Worm (Caenorhabditis elegans) whole organism, L2 larva: ENCODE data around the gene srh-288.

Experiments
- C34F6.9 ChIP-seq: fragments of 150-350 bp; optimal IDR thresholded peaks from 2 replicates; lab custom pipeline; 2014; ENCODE audit warnings: missing biosample characterization, missing genetic modification characterization
- F13H6.1 ChIP-seq: sonication (generic microtip); optimal IDR thresholded peaks from 2 replicates; lab custom pipeline; 2016; ENCODE audit warnings: missing genetic modification characterization, missing compliant biosample characterization
- R02D3.7 ChIP-seq: fragments of 150-350 bp; optimal IDR thresholded peaks from 2 replicates; lab custom pipeline; 2014; ENCODE audit warnings: missing biosample characterization, missing genetic modification characterization
- Y55F3AM.14 ChIP-seq: fragments of 200-800 bp; sonication (Bioruptor generic); optimal IDR thresholded peaks from 2 replicates; lab custom pipeline; 2018; ENCODE audit warnings: mild to moderate bottlenecking, missing genetic modification characterization, missing compliant biosample characterization
- ZK546.5 ChIP-seq: sonication (generic microtip); optimal IDR thresholded peaks from 2 replicates; lab custom pipeline; 2017; ENCODE audit warnings: missing biosample characterization, missing genetic modification characterization
- alr-1 ChIP-seq: fragments of 150-350 bp; optimal IDR thresholded peaks from 2 replicates; lab custom pipeline; 2014; ENCODE audit warnings: missing biosample characterization, missing genetic modification characterization
- aly-2 ChIP-seq: fragments of 150-350 bp; optimal IDR thresholded peaks from 2 replicates; lab custom pipeline; 2014; ENCODE audit warnings: missing biosample characterization, missing genetic modification characterization
- ama-1 ChIP-seq: fragments of 150-350 bp; optimal IDR thresholded peaks from 2 replicates; lab custom pipeline; 2018; ENCODE audit warnings: inconsistent platforms
- blmp-1 ChIP-seq: sonication (generic microtip); optimal IDR thresholded peaks from 2 replicates; lab custom pipeline; 2017; ENCODE audit warnings: missing genetic modification characterization, mild to moderate bottlenecking, missing compliant biosample characterization, antibody characterized with exemption, moderate library complexity; ENCODE audit not compliant: insufficient read depth
- ceh-16 ChIP-seq: fragments of 150-350 bp; optimal IDR thresholded peaks from 2 replicates; lab custom pipeline; 2014; ENCODE audit warnings: missing biosample characterization, missing genetic modification characterization
- ceh-82 ChIP-seq: fragments of 150-350 bp; optimal IDR thresholded peaks from 2 replicates; lab custom pipeline; 2014; ENCODE audit warnings: missing biosample characterization, missing genetic modification characterization
- crh-2 ChIP-seq: sonication (generic microtip); optimal IDR thresholded peaks from 2 replicates; lab custom pipeline; 2017; ENCODE audit warnings: missing biosample characterization, missing genetic modification characterization
- egl-27 ChIP-seq: sonication (generic microtip); optimal IDR thresholded peaks from 3 replicates; lab custom pipeline; 2017; ENCODE audit warnings: missing biosample characterization, missing genetic modification reagents, missing genetic modification characterization
- elt-1 ChIP-seq: fragments of 150-350 bp; optimal IDR thresholded peaks from 2 replicates; lab custom pipeline; 2014; ENCODE audit warnings: missing biosample characterization, missing genetic modification characterization
- elt-3 ChIP-seq: sonication (generic microtip); optimal IDR thresholded peaks from 2 replicates; lab custom pipeline; 2017; ENCODE audit warnings: missing biosample characterization, missing genetic modification characterization
- fos-1 ChIP-seq: fragments of 150-350 bp; optimal IDR thresholded peaks from 2 replicates; lab custom pipeline; 2014; ENCODE audit warnings: missing biosample characterization, missing genetic modification characterization
- lin-13 ChIP-seq: fragments of 150-350 bp; optimal IDR thresholded peaks from 2 replicates; lab custom pipeline; 2014; ENCODE audit warnings: missing biosample characterization, missing genetic modification reagents, missing genetic modification characterization
- lin-39 ChIP-seq: fragments of 150-350 bp; optimal IDR thresholded peaks from 2 replicates; lab custom pipeline; 2014; ENCODE audit warnings: missing biosample characterization, missing genetic modification reagents, missing genetic modification characterization
- lsy-2 ChIP-seq, 2 experiments: fragments of 150-350 bp in 1 of 2; sonication (generic microtip) in 1 of 2; optimal IDR thresholded peaks; 2 replicates each; lab custom pipeline; 2014 to 2017; ENCODE audit warnings: missing biosample characterization in 2 of 2, missing genetic modification characterization in 2 of 2
- mab-5 ChIP-seq: fragments of 150-350 bp; optimal IDR thresholded peaks from 2 replicates; lab custom pipeline; 2014; ENCODE audit warnings: missing biosample characterization, missing genetic modification characterization
- mbf-1 ChIP-seq: sonication (generic microtip); optimal IDR thresholded peaks from 2 replicates; lab custom pipeline; 2017; ENCODE audit warnings: missing biosample characterization, missing genetic modification characterization
- mdl-1 ChIP-seq, 2 experiments: fragments of 150-350 bp in 1 of 2; sonication (generic microtip) in 1 of 2; optimal IDR thresholded peaks; 2 replicates each; lab custom pipeline; 2017; ENCODE audit warnings: missing biosample characterization in 2 of 2, missing genetic modification characterization in 2 of 2
- nhr-11 ChIP-seq: fragments of 150-350 bp; optimal IDR thresholded peaks from 2 replicates; lab custom pipeline; 2014; ENCODE audit warnings: missing biosample characterization, missing genetic modification characterization
- nhr-12 ChIP-seq: fragments of 150-350 bp; optimal IDR thresholded peaks from 2 replicates; lab custom pipeline; 2014; ENCODE audit warnings: missing biosample characterization, missing genetic modification characterization
- nhr-129 ChIP-seq: fragments of 150-350 bp; optimal IDR thresholded peaks from 2 replicates; lab custom pipeline; 2014; ENCODE audit warnings: missing biosample characterization, missing genetic modification characterization
- nhr-21 ChIP-seq: fragments of 150-350 bp; optimal IDR thresholded peaks from 2 replicates; lab custom pipeline; 2014; ENCODE audit warnings: missing biosample characterization, missing genetic modification characterization
- nhr-237 ChIP-seq: fragments of 150-350 bp; optimal IDR thresholded peaks from 2 replicates; lab custom pipeline; 2014; ENCODE audit warnings: missing biosample characterization, missing genetic modification characterization
- nhr-25 ChIP-seq: fragments of 150-350 bp; sonication (generic microtip); optimal IDR thresholded peaks from 3 replicates; lab custom pipeline; 2014; ENCODE audit warnings: missing biosample characterization, missing genetic modification characterization
- nhr-6 ChIP-seq: fragments of 150-350 bp; optimal IDR thresholded peaks from 2 replicates; lab custom pipeline; 2014; ENCODE audit warnings: missing biosample characterization, missing genetic modification characterization
- nhr-77 ChIP-seq: fragments of 150-350 bp; optimal IDR thresholded peaks from 2 replicates; lab custom pipeline; 2014; ENCODE audit warnings: missing biosample characterization, missing genetic modification characterization
- peb-1 ChIP-seq: fragments of 150-350 bp; optimal IDR thresholded peaks from 2 replicates; lab custom pipeline; 2014; ENCODE audit warnings: missing biosample characterization, missing genetic modification characterization
- sem-4 ChIP-seq: fragments of 150-350 bp; optimal IDR thresholded peaks from 2 replicates; lab custom pipeline; 2014; ENCODE audit warnings: missing biosample characterization, missing genetic modification reagents, missing genetic modification characterization
- skn-1 ChIP-seq: sonication (generic microtip); optimal IDR thresholded peaks from 2 replicates; lab custom pipeline; 2017; ENCODE audit warnings: missing biosample characterization, missing genetic modification characterization
- sma-3 ChIP-seq: sonication (generic microtip); optimal IDR thresholded peaks from 2 replicates; lab custom pipeline; 2016; ENCODE audit warnings: missing genetic modification reagents, missing genetic modification characterization, missing compliant biosample characterization
- sma-9 ChIP-seq, 2 experiments: fragments of 150-350 bp in 1 of 2; sonication (generic microtip) in 1 of 2; optimal IDR thresholded peaks; 2 replicates each; lab custom pipeline; 2014 to 2016; ENCODE audit warnings: missing genetic modification characterization in 2 of 2, mild to moderate bottlenecking in 1 of 2, missing biosample characterization in 1 of 2, missing compliant biosample characterization in 1 of 2, missing genetic modification reagents in 1 of 2, moderate library complexity in 1 of 2
- snpc-4 ChIP-seq: fragments of 150-350 bp; optimal IDR thresholded peaks from 2 replicates; lab custom pipeline; 2014; ENCODE audit warnings: missing biosample characterization, missing genetic modification characterization
- unc-39 ChIP-seq: fragments of 150-350 bp; optimal IDR thresholded peaks from 2 replicates; lab custom pipeline; 2014; ENCODE audit warnings: missing biosample characterization, missing genetic modification characterization
- unc-55 ChIP-seq: fragments of 150-350 bp; sonication (generic microtip); optimal IDR thresholded peaks from 3 replicates; lab custom pipeline; 2014; ENCODE audit warnings: missing biosample characterization, missing genetic modification reagents, missing genetic modification characterization
- unc-62 ChIP-seq: fragments of 150-350 bp; optimal IDR thresholded peaks from 2 replicates; lab custom pipeline; 2014; ENCODE audit warnings: missing biosample characterization, missing genetic modification reagents, missing genetic modification characterization
- ztf-11 ChIP-seq: sonication (generic microtip); optimal IDR thresholded peaks from 2 replicates; lab custom pipeline; 2017; ENCODE audit warnings: missing biosample characterization, missing genetic modification characterization
- ztf-4 ChIP-seq: fragments of 150-350 bp; optimal IDR thresholded peaks from 2 replicates; lab custom pipeline; 2014; ENCODE audit warnings: missing biosample characterization, missing genetic modification characterization

srh-288 gene

DNA sequence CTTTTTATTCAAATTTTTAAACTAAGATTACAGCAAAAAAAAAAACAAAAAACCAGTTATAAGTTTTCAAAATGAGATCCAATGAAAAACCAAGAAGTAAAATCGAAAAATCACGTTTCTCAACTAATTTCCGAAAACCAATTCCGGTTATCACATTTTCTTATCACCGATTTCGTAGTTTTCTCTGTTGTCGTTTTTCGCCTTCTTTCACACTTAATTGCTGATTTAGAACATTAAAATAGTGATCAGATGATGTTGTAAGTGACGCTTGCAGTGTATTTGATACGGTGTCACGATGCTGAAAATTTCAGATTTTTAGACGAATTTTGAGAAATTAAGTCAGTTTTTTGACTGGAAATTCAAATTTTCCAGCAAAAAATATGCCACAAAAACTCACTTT, 15.3 kb downstream of the srh-288 start:
- no peak for TF ChIP-seq snpc-4 (tag; lab: Kevin White, UChicago)
- TF ChIP-seq nhr-129 (tag; lab: Kevin White, UChicago) = peak; percentile 19
- no peak for TF ChIP-seq blmp-1 (tag; lab: Kevin White, UChicago)
- TF ChIP-seq sma-3 = no peak
- TF ChIP-seq fos-1 (tag; lab: Kevin White, UChicago) = peak; percentile 50
- TF ChIP-seq crh-2 (tag; lab: Kevin White, UChicago) = peak; percentile 2
- TF ChIP-seq peb-1 = no peak
- TF ChIP-seq unc-55 = no peak
- no peak for TF ChIP-seq ceh-82 (tag; lab: Kevin White, UChicago)
- TF ChIP-seq nhr-25 (tag; lab: Kevin White, UChicago) = no peak
- no peak for TF ChIP-seq mab-5 (tag; lab: Kevin White, UChicago)
- TF ChIP-seq unc-39 = no peak
- TF ChIP-seq nhr-11 = no peak
- no peak for TF ChIP-seq ama-1 (lab: Kevin White, UChicago)
- no peak for TF ChIP-seq nhr-12
- no peak for TF ChIP-seq unc-62 (GFP tag; lab: Kevin White, UChicago)
- no peak for TF ChIP-seq sma-9 (GFP tag; optimal IDR thresholded peaks at IDR 0.05; lab: Kevin White, UChicago)
- no peak for TF ChIP-seq sma-9 (tag; optimal IDR thresholded peaks at IDR 0.05; lab: Kevin White, UChicago)

- TF ChIP-seq nhr-237 (tag; lab: Kevin White, UChicago) (no peak), snpc-4 (tag; lab: Kevin White, UChicago) (no peak), skn-1 (tag; lab: Kevin White, UChicago) (no peak), nhr-77 (tag; lab: Kevin White, UChicago) (no peak), nhr-25 (tag; lab: Kevin White, UChicago) (no peak), blmp-1 (tag; lab: Kevin White, UChicago) (no peak), peb-1 (no peak), elt-3 (tag; lab: Kevin White, UChicago) (no peak), nhr-6 (tag; lab: Kevin White, UChicago) (no peak), sma-9 (GFP tag; optimal IDR thresholded peaks at IDR 0.05; lab: Kevin White, UChicago) (no peak), sma-9 (tag; optimal IDR thresholded peaks at IDR 0.05; lab: Kevin White, UChicago) (no peak), ceh-16 (no peak)
Measured at ce11 chrV:17777624-17778023, 17.9 kb downstream of the srh-288 start, which contains the start of gene C47A10.12. C47A10.12 (plus strand) TSS chrV:17777924.

- TF ChIP-seq C34F6.9 (no peak), R02D3.7 (tag; lab: Kevin White, UChicago) (no peak), mbf-1 (tag; lab: Kevin White, UChicago) (no peak), crh-2 (tag; lab: Kevin White, UChicago) (no peak), fos-1 (tag; lab: Kevin White, UChicago) (no peak), Y55F3AM.14 (GFP tag; lab: Kevin White, UChicago) (no peak), ztf-11 (tag; lab: Kevin White, UChicago) (no peak), lin-39 (no peak), nhr-21 (tag; lab: Kevin White, UChicago) (no peak), lin-13 (no peak), mdl-1 (tag; optimal IDR thresholded peaks at IDR 0.05; lab: Kevin White, UChicago) (no peak), F13H6.1 (tag; lab: Kevin White, UChicago) (no peak), sma-3 (no peak), lsy-2 (tag; optimal IDR thresholded peaks at IDR 0.05; lab: Kevin White, UChicago) (no peak), elt-1 (tag; lab: Kevin White, UChicago) (no peak), sem-4 (tag; lab: Kevin White, UChicago) (no peak), alr-1 (tag; lab: Kevin White, UChicago) (no peak), unc-62 (GFP tag; lab: Kevin White, UChicago) (no peak), aly-2 (tag; lab: Kevin White, UChicago) (no peak)
Measured at ce11 chrV:17777127-17777526, 18.4 kb downstream of the srh-288 start, which contains the start of gene ddo-1. ddo-1 (minus strand) TSS chrV:17777227.

DNA sequence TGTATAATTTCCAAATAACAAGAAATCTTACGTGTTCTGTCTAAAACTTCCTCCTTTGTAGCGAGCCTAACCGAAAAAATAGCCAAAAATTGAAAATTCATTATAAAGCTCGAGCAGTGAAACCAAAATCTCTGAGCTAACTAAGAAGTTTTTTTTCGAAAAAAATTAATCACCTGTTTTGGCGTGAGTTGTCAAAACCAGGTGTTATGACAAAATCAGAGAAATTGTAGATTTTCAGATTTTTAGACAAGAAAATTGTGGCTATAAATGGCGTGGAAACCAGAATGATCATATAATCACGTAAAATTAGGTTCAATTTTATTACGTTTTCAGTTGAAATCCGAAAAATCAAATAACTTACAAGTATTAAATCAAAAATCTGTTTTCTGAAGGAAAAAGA, 22.4 kb downstream of the srh-288 start, which contains the start of gene sre-21:
sre-21 (minus strand) TSS at position 101 of the 400 bp plus-strand sequence.
- TF ChIP-seq ztf-11 (tag; lab: Kevin White, UChicago) (no peak), F13H6.1 (tag; lab: Kevin White, UChicago) (no peak), lin-13 (no peak), lin-39 (no peak), ZK546.5 (no peak), aly-2 (tag; lab: Kevin White, UChicago) (no peak), egl-27 (tag; lab: Kevin White, UChicago) (no peak), elt-1 (tag; lab: Kevin White, UChicago) (no peak), nhr-6 (tag; lab: Kevin White, UChicago) (no peak), nhr-12 (no peak), peb-1 (no peak), sem-4 (tag; lab: Kevin White, UChicago) (no peak), ztf-4 (tag; lab: Kevin White, UChicago) (no peak), lsy-2 (tag; optimal IDR thresholded peaks at IDR 0.05; lab: Kevin White, UChicago) (no peak)
